Fruit fly (Drosophila melanogaster) whole organism, wandering third instar larva: ENCODE results near the gene Ublcp1.

Experiments used
- CG9705 ChIP-seq: fragments of 200-800 bp; sonication (Bioruptor generic); optimal IDR thresholded peaks from 2 replicates; lab custom pipeline; 2018; ENCODE audit warnings: missing biosample characterization, mild to moderate bottlenecking, missing genetic modification characterization
- CrebA ChIP-seq: fragments of 200-800 bp; sonication (Bioruptor generic); optimal IDR thresholded peaks from 2 replicates; lab custom pipeline; 2016; ENCODE audit warnings: missing biosample characterization, mild to moderate bottlenecking, missing genetic modification characterization, borderline replicate concordance
- Hr78 ChIP-seq: fragments of >200 bp; optimal IDR thresholded peaks from 2 replicates; lab custom pipeline; 2017; ENCODE audit warnings: missing biosample characterization, missing genetic modification characterization
- Myc ChIP-seq: fragments of >200 bp; optimal IDR thresholded peaks from 2 replicates; lab custom pipeline; 2017
- Sp1 ChIP-seq: fragments of 200-800 bp; sonication (Bioruptor generic); optimal IDR thresholded peaks from 3 replicates; lab custom pipeline; 2019; ENCODE audit warnings: missing biosample characterization, mild to moderate bottlenecking, missing genetic modification characterization, moderate library complexity
- brk ChIP-seq: fragments of 200-800 bp; sonication (Bioruptor generic); optimal IDR thresholded peaks from 2 replicates; lab custom pipeline; 2016; ENCODE audit warnings: missing biosample characterization, mild to moderate bottlenecking, missing genetic modification characterization
- dl ChIP-seq, 2 experiments: fragments of 175-275, 200-275 bp in 1 of 2; fragments of 200-275 bp in 1 of 2; sonication (Bioruptor generic); optimal IDR thresholded peaks; lab custom pipeline; 2018; ENCODE audit warnings: mild to moderate bottlenecking in 2 of 2, missing biosample characterization in 2 of 2, missing genetic modification characterization in 2 of 2, moderate library complexity in 2 of 2; ENCODE audit not compliant: partially characterized antibody in 2 of 2, insufficient read depth in 1 of 2
- h ChIP-seq: fragments of 200-800 bp; sonication (Bioruptor generic); optimal IDR thresholded peaks from 3 replicates; lab custom pipeline; 2016; ENCODE audit warnings: missing biosample characterization, mild to moderate bottlenecking, missing genetic modification characterization
- jim ChIP-seq: fragments of 175-275, 200-325 bp; sonication (Bioruptor generic); optimal IDR thresholded peaks from 2 replicates; lab custom pipeline; 2016; ENCODE audit warnings: missing biosample characterization, mild to moderate bottlenecking, missing genetic modification characterization
- lola ChIP-seq: fragments of >200 bp; optimal IDR thresholded peaks from 2 replicates; lab custom pipeline; 2017; ENCODE audit warnings: missing biosample characterization, missing genetic modification characterization
- psq ChIP-seq: fragments of 200-800 bp; sonication (Bioruptor generic); optimal IDR thresholded peaks from 3 replicates; lab custom pipeline; 2017; ENCODE audit warnings: missing biosample characterization, mild to moderate bottlenecking, missing genetic modification characterization, moderate library complexity
- rgr ChIP-seq: fragments of 200-800 bp; sonication (Bioruptor generic); optimal IDR thresholded peaks from 3 replicates; lab custom pipeline; 2016; ENCODE audit warnings: missing biosample characterization, mild to moderate bottlenecking, missing genetic modification characterization
- sage ChIP-seq: fragments of 200-800 bp; sonication (Bioruptor generic); optimal IDR thresholded peaks from 2 replicates; lab custom pipeline; 2016; ENCODE audit warnings: missing biosample characterization, mild to moderate bottlenecking, missing genetic modification characterization
- usp ChIP-seq: fragments of >200 bp; optimal IDR thresholded peaks from 2 replicates; lab custom pipeline; 2017; ENCODE audit warnings: missing biosample characterization, missing genetic modification characterization

DNA sequence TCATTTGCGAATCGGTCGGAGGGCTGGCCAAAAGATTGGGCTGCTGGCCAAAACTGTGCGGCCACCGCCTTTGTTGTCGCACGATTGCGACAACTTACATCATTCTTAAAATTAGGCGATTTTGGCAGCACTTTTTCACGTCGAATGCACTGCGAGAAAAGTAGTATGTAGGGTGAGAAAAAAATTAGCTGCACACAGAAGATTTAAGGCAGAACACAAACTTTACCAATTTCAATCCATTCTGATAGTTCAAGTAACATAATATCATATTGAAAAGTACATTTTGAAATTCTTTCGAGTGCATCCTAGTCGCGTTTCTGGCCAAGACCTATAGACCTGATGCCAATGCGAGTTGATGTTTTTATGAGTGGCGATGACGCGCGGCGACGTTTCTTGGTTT lies 32.8 kb upstream of the Ublcp1 start:
- TF ChIP-seq dl (GFP tag; optimal IDR thresholded peaks at IDR 0.05; lab: Kevin White, UChicago; ENCODE audit: insufficient read depth in 1 of 2, partially characterized antibody in 2 of 2): no peak
- no peak for TF ChIP-seq usp (GFP tag; lab: Kevin White, UChicago)
- TF ChIP-seq Myc (lab: Kevin White, UChicago): no peak
- TF ChIP-seq CG9705 (GFP tag; lab: Kevin White, UChicago): no peak
- TF ChIP-seq brk: no peak
- TF ChIP-seq psq (GFP tag; lab: Kevin White, UChicago): no peak
- TF ChIP-seq rgr (GFP tag; lab: Kevin White, UChicago): no peak
- no peak for TF ChIP-seq h
- TF ChIP-seq Hr78: no peak
- no peak for TF ChIP-seq CrebA (GFP tag; lab: Kevin White, UChicago)
- TF ChIP-seq jim: no peak
- no peak for TF ChIP-seq sage (GFP tag; lab: Kevin White, UChicago)
- no peak for TF ChIP-seq lola (GFP tag; lab: Kevin White, UChicago)
- TF ChIP-seq Sp1: no peak
